Worm (Caenorhabditis elegans): Measurements from ENCODE around the gene ech-4.

ce11 chrII:10793393-10793792 is 27.4 kb upstream of the ech-4 start, which contains the start of gene vps-11:
- TF ChIP-seq lin-11 (tag; optimal IDR thresholded peaks at IDR 0.05) (no peak), rnt-1 (tag; optimal IDR thresholded peaks at IDR 0.05) (no peak), mec-3 (tag; optimal IDR thresholded peaks at IDR 0.05; ENCODE audit: borderline replicate concordance) (no peak), dmd-4 (tag; optimal IDR thresholded peaks at IDR 0.05; ENCODE audit: borderline replicate concordance) (no peak), fkh-10 (GFP tag; optimal IDR thresholded peaks at IDR 0.05) (no peak), pha-4 (tag; optimal IDR thresholded peaks at IDR 0.05) (no peak), odd-2 (tag; optimal IDR thresholded peaks at IDR 0.05) (no peak), pqm-1 (tag; optimal IDR thresholded peaks at IDR 0.05) (no peak), Y22D7AL.16 (tag; optimal IDR thresholded peaks at IDR 0.05) (no peak)

Data from whole organism, late embryonic.